Fruit fly (Drosophila melanogaster): Measurements from ENCODE around the gene CG13875.

Gene CG13875

DNA sequence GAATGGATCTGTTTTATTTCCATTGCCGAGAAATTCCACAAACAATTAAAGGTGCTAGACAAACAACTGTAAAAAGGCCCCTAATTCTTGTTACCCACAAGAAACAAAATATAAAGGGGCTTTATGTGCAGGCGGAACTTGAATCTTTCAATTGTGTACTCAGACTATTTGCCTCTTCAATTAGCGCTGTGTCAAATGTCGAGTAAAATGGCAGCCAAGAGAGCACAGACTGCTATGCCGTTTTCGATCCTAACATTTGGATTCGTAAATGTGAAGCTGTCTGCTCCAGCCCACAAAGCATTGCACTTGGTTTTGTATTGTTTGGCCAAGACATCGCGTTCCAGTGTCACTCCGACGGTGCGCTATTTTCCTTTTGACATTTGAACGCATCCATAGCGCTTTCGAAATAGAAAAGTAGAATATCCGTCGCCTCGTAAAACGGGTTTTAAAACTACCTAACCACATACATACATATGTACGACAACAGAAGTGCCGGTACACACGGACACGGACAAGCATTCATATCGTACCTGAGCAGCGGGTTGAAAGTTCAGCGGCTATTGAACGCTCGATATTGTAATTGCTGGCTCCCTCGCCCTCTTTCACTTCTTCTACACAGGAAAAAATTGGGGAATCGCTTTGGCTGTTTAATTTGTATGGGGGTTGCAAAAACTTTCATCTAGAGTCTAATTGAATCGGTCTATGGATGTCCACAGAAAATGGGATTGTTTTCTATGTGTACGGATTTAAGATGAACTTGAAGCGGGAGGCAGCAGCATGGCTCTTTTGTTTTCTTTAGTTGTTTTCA is 13.5 kb upstream of the CG13875 start (continued):
- TF ChIP-seq ken (GFP tag; IDR thresholded peaks at IDR 0.05) (0 out of 3 replicates have a peak, but pooled peaks have one; percentile 45), sna (GFP tag; IDR thresholded peaks at IDR 0.05; ENCODE audit: partially characterized antibody) (no peak), CG4404 (GFP tag; IDR thresholded peaks at IDR 0.05) (no peak), Pdp1 (GFP tag; optimal IDR thresholded peaks at IDR 0.05) (no peak), CG2202 (tag; optimal IDR thresholded peaks at IDR 0.05) (no peak), CG5245 (GFP tag; optimal IDR thresholded peaks at IDR 0.05) (no peak), CG31388 (GFP tag; optimal IDR thresholded peaks at IDR 0.05) (no peak), Drgx (GFP tag; IDR thresholded peaks at IDR 0.05) (0 out of 2 replicates have a peak, but pooled peaks have one; percentile 6), chif (GFP tag; optimal IDR thresholded peaks at IDR 0.05) (peak in 1 of 2 experiments; percentile 18), CG12391 (tag; optimal IDR thresholded peaks at IDR 0.05) (peak; percentile 42), Adf1 (GFP tag; IDR thresholded peaks at IDR 0.05) (no peak), Mes4 (GFP tag; optimal IDR thresholded peaks at IDR 0.05) (no peak), CG17359 (tag; optimal IDR thresholded peaks at IDR 0.05) (peak; percentile 3), CG2120 (GFP tag; optimal IDR thresholded peaks at IDR 0.05) (no peak), gsb (GFP tag; IDR thresholded peaks at IDR 0.05) (no peak), ssp (GFP tag; IDR thresholded peaks at IDR 0.05) (no peak), nmo (GFP tag; optimal IDR thresholded peaks at IDR 0.05) (peak; percentile 15), CG11723 (GFP tag; optimal IDR thresholded peaks at IDR 0.05) (no peak), CG7357 (GFP tag; IDR thresholded peaks at IDR 0.05) (no peak), Oaz (GFP tag; IDR thresholded peaks at IDR 0.05) (no peak), lola (GFP tag; optimal IDR thresholded peaks at IDR 0.05) (peak in 1 of 3 experiments; percentile 34), Aef1 (GFP tag; IDR thresholded peaks at IDR 0.05) (no peak), CG11398 (GFP tag; optimal IDR thresholded peaks at IDR 0.05) (no peak), CG8388 (GFP tag; optimal IDR thresholded peaks at IDR 0.05) (peak; percentile 37), disco-r (GFP tag; optimal IDR thresholded peaks at IDR 0.05) (no peak), Hey (tag; optimal IDR thresholded peaks at IDR 0.05) (no peak), CG8944 (GFP tag; optimal IDR thresholded peaks at IDR 0.05) (no peak), stc (GFP tag; IDR thresholded peaks at IDR 0.05) (0 out of 2 replicates have a peak, but pooled peaks have one; percentile 22), bcd (GFP tag; optimal IDR thresholded peaks at IDR 0.05) (peak; percentile 6), Dip3 (GFP tag; optimal IDR thresholded peaks at IDR 0.05) (no peak), Sox102F (GFP tag; optimal IDR thresholded peaks at IDR 0.05) (peak; percentile 3), Sry-δ (GFP tag; optimal IDR thresholded peaks at IDR 0.05) (no peak), zf30C (GFP tag; optimal IDR thresholded peaks at IDR 0.05) (peak; percentile 76), pan (optimal IDR thresholded peaks at IDR 0.05) (no peak), pan (GFP tag; optimal IDR thresholded peaks at IDR 0.05 in 1 of 2, IDR thresholded peaks at IDR 0.05 in 1 of 2) (no peak), Gug (GFP tag; IDR thresholded peaks at IDR 0.05) (no peak), CG4707 (GFP tag; optimal IDR thresholded peaks at IDR 0.05) (no peak), Ravus (GFP tag; IDR thresholded peaks at IDR 0.05) (no peak), phol (tag; optimal IDR thresholded peaks at IDR 0.05) (peak; percentile 30), Side (GFP tag; optimal IDR thresholded peaks at IDR 0.05) (peak; percentile 4), Asciz (GFP tag; optimal IDR thresholded peaks at IDR 0.05) (peak; percentile 31), Myb (GFP tag; optimal IDR thresholded peaks at IDR 0.05) (no peak), CG18764 (GFP tag; optimal IDR thresholded peaks at IDR 0.05) (peak; percentile 14), CG16779 (GFP tag; IDR thresholded peaks at IDR 0.05) (no peak), lilli (GFP tag; optimal IDR thresholded peaks at IDR 0.05) (peak; percentile 2), Kr (GFP tag; optimal IDR thresholded peaks at IDR 0.05) (no peak), C15 (GFP tag; IDR thresholded peaks at IDR 0.05) (no peak), Atf3 (GFP tag; optimal IDR thresholded peaks at IDR 0.05) (no peak), oc (tag; optimal IDR thresholded peaks at IDR 0.05) (no peak), unpg (GFP tag; optimal IDR thresholded peaks at IDR 0.05) (peak; percentile 42)

Data from whole organism, embryonic.